Fruit fly (Drosophila melanogaster) whole organism, embryonic: ENCODE data around the gene Sox21a.

Source experiments
- CG10209 ChIP-seq: fragments of 200-800 bp; sonication (Bioruptor generic); optimal IDR thresholded peaks from 3 replicates; lab custom pipeline; 2017; ENCODE audit warnings: missing biosample characterization, mild to moderate bottlenecking, missing genetic modification characterization, missing genetic modification reagents
- CG10565 ChIP-seq: fragments of 200-800 bp; sonication (Bioruptor generic); optimal IDR thresholded peaks from 3 replicates; lab custom pipeline; 2016; ENCODE audit warnings: missing biosample characterization, mild to moderate bottlenecking, missing genetic modification characterization
- CG12391 ChIP-seq: fragments of 200-800 bp; sonication (Bioruptor generic); optimal IDR thresholded peaks from 3 replicates; lab custom pipeline; 2018; ENCODE audit warnings: missing biosample characterization, mild to moderate bottlenecking, missing genetic modification characterization, moderate library complexity
- CG14667 ChIP-seq: fragments of 200-800 bp; sonication (Bioruptor generic); IDR thresholded peaks from 2 replicates; pipeline ENCODE4 v1.3.6; 2022; ENCODE audit warnings: missing biosample characterization, missing genetic modification characterization
- CG14710 ChIP-seq: fragments of 200-800 bp; sonication (Bioruptor generic); optimal IDR thresholded peaks from 3 replicates; lab custom pipeline; 2019; ENCODE audit warnings: missing biosample characterization, mild to moderate bottlenecking, missing genetic modification characterization, moderate library complexity
- CG17328 ChIP-seq: fragments of 200-800 bp; sonication (Bioruptor generic); IDR thresholded peaks from 2 replicates; pipeline ENCODE4 v1.3.6; 2022; ENCODE audit warnings: missing biosample characterization, missing genetic modification characterization
- CG18599 ChIP-seq: fragments of 200-800 bp; sonication (Bioruptor generic); optimal IDR thresholded peaks from 3 replicates; lab custom pipeline; 2017; ENCODE audit warnings: missing biosample characterization, missing genetic modification characterization, mild to moderate bottlenecking, moderate library complexity, missing genetic modification reagents
- CG2712 ChIP-seq: fragments of 200-800 bp; optimal IDR thresholded peaks from 3 replicates; lab custom pipeline; 2019; ENCODE audit warnings: missing biosample characterization, mild to moderate bottlenecking, missing genetic modification characterization, moderate library complexity
- CG30403 ChIP-seq: fragments of 200-800 bp; sonication (Bioruptor generic); optimal IDR thresholded peaks from 3 replicates; lab custom pipeline; 2016; ENCODE audit warnings: missing biosample characterization, missing genetic modification characterization
- CG4424 ChIP-seq: fragments of 200-800 bp; sonication (Bioruptor generic); optimal IDR thresholded peaks from 3 replicates; lab custom pipeline; 2016; ENCODE audit warnings: missing biosample characterization, missing genetic modification characterization
- CG4820 ChIP-seq: fragments of 200-800 bp; sonication (Bioruptor generic); optimal IDR thresholded peaks from 3 replicates; lab custom pipeline; 2016; ENCODE audit warnings: missing biosample characterization, missing genetic modification characterization
- CG6689 ChIP-seq: fragments of 200-800 bp; sonication (Bioruptor generic); IDR thresholded peaks from 2 replicates; pipeline ENCODE4 v1.3.6; 2022; ENCODE audit warnings: missing biosample characterization, missing genetic modification characterization
- D ChIP-seq, 2 experiments: fragments of 200-800 bp in 1 of 2; fragments of >200 bp in 1 of 2; sonication (Bioruptor generic) in 1 of 2; optimal IDR thresholded peaks; 2 replicates in 1 of 2; 3 replicates in 1 of 2; lab custom pipeline; 2017; ENCODE audit warnings: mild to moderate bottlenecking in 1 of 2, missing biosample characterization in 1 of 2, missing genetic modification characterization in 1 of 2, missing genetic modification reagents in 1 of 2
- HHEX ChIP-seq: fragments of 200-800 bp; sonication (Bioruptor generic); optimal IDR thresholded peaks from 3 replicates; lab custom pipeline; 2017; ENCODE audit warnings: missing biosample characterization, mild to moderate bottlenecking, missing genetic modification characterization, missing genetic modification reagents
- HLH3B ChIP-seq: fragments of 200-800 bp; sonication (Bioruptor generic); IDR thresholded peaks from 2 replicates; pipeline ENCODE4 v1.3.6; 2022; ENCODE audit warnings: missing biosample characterization, missing genetic modification characterization
- HLH4C ChIP-seq: fragments of 200-800 bp; sonication (Bioruptor generic); IDR thresholded peaks from 3 replicates; pipeline ENCODE4 v1.3.6; 2022; ENCODE audit warnings: missing biosample characterization, missing genetic modification characterization; ENCODE audit not compliant: partially characterized antibody
- HmgZ ChIP-seq: fragments of 200-800 bp; sonication (Bioruptor generic); optimal IDR thresholded peaks from 2 replicates; lab custom pipeline; 2018; ENCODE audit warnings: missing biosample characterization, mild to moderate bottlenecking, missing genetic modification characterization
- Lhr ChIP-seq: fragments of 200-800 bp; sonication (Bioruptor generic); optimal IDR thresholded peaks from 3 replicates; lab custom pipeline; 2017; ENCODE audit warnings: mild to moderate bottlenecking, missing biosample characterization, missing genetic modification reagents, missing genetic modification characterization
- Oli ChIP-seq: fragments of 200-800 bp; sonication (Bioruptor generic); optimal IDR thresholded peaks from 2 replicates; lab custom pipeline; 2018; ENCODE audit warnings: missing biosample characterization, mild to moderate bottlenecking, missing genetic modification characterization, moderate library complexity
- Opbp ChIP-seq: fragments of 200-800 bp; sonication (Bioruptor generic); IDR thresholded peaks from 3 replicates; pipeline ENCODE4 v1.3.6; 2022; ENCODE audit warnings: missing biosample characterization, missing genetic modification characterization; ENCODE audit not compliant: partially characterized antibody
- Optix ChIP-seq: fragments of 200-800 bp; sonication (Bioruptor generic); IDR thresholded peaks from 3 replicates; pipeline ENCODE4 v1.3.6; 2022; ENCODE audit warnings: missing biosample characterization, missing genetic modification characterization
- Ssrp ChIP-seq: fragments of 200-800 bp; sonication (Bioruptor generic); optimal IDR thresholded peaks from 2 replicates; lab custom pipeline; 2018; ENCODE audit warnings: missing biosample characterization, mild to moderate bottlenecking, missing genetic modification characterization, moderate library complexity
- Xrp1 ChIP-seq: fragments of 200-800 bp; sonication (Bioruptor generic); IDR thresholded peaks from 2 replicates; pipeline ENCODE4 v1.3.6; 2022; ENCODE audit warnings: missing biosample characterization, missing genetic modification characterization
- az2 ChIP-seq: fragments of 200-800 bp; sonication (Bioruptor generic); optimal IDR thresholded peaks from 3 replicates; lab custom pipeline; 2016; ENCODE audit warnings: missing biosample characterization, missing genetic modification characterization
- bsh ChIP-seq, 2 experiments: fragments of 200-800 bp; sonication (Bioruptor generic); optimal IDR thresholded peaks; 2 replicates each; lab custom pipeline; 2017 to 2018; ENCODE audit warnings: mild to moderate bottlenecking in 2 of 2, missing biosample characterization in 2 of 2, missing genetic modification characterization in 2 of 2, moderate library complexity in 1 of 2
- chif ChIP-seq, 2 experiments: fragments of 200-800 bp; sonication (Bioruptor generic); optimal IDR thresholded peaks; 3 replicates each; lab custom pipeline; 2016; ENCODE audit warnings: missing biosample characterization in 2 of 2, missing genetic modification characterization in 2 of 2
- ci ChIP-seq: fragments of 200-800 bp; sonication (Bioruptor generic); IDR thresholded peaks from 3 replicates; pipeline ENCODE4 v1.3.6; 2022; ENCODE audit warnings: missing biosample characterization, missing genetic modification characterization
- croc ChIP-seq: fragments of 200-800 bp; sonication (Bioruptor generic); conservative IDR thresholded peaks from 3 replicates; pipeline ENCODE4 v1.3.6; 2022; ENCODE audit warnings: missing biosample characterization, missing genetic modification characterization
- dmrt11E ChIP-seq: fragments of 200-800 bp; sonication (Bioruptor generic); optimal IDR thresholded peaks from 3 replicates; lab custom pipeline; 2018; ENCODE audit warnings: missing biosample characterization, mild to moderate bottlenecking, missing genetic modification characterization, moderate library complexity
- dpn ChIP-seq, 2 experiments: fragments of 200-800 bp; sonication (Bioruptor generic); optimal IDR thresholded peaks; 3 replicates each; lab custom pipeline; 2016; ENCODE audit warnings: missing biosample characterization in 2 of 2, missing genetic modification characterization in 2 of 2
- fd102C ChIP-seq: fragments of 200-800 bp; sonication (Bioruptor generic); optimal IDR thresholded peaks from 2 replicates; lab custom pipeline; 2018; ENCODE audit warnings: missing biosample characterization, mild to moderate bottlenecking, missing genetic modification characterization, moderate library complexity
- fd96Cb ChIP-seq: fragments of 200-800 bp; sonication (Bioruptor generic); optimal IDR thresholded peaks from 2 replicates; lab custom pipeline; 2018; ENCODE audit warnings: missing biosample characterization, mild to moderate bottlenecking, missing genetic modification characterization, moderate library complexity
- gfzf ChIP-seq: fragments of 200-800 bp; sonication (Bioruptor generic); optimal IDR thresholded peaks from 2 replicates; lab custom pipeline; 2016; ENCODE audit warnings: missing biosample characterization, mild to moderate bottlenecking, missing genetic modification characterization, moderate library complexity
- lola ChIP-seq, 3 experiments: fragments of >200 bp in 2 of 3; fragments of 200-800 bp in 1 of 3; sonication (Bioruptor generic) in 1 of 3; optimal IDR thresholded peaks; 2 replicates each; lab custom pipeline; 2017 to 2019; ENCODE audit warnings: missing biosample characterization in 3 of 3, missing genetic modification characterization in 3 of 3, mild to moderate bottlenecking in 1 of 3, moderate library complexity in 1 of 3
- nerfin-1 ChIP-seq: fragments of 200-800 bp; sonication (Bioruptor generic); optimal IDR thresholded peaks from 3 replicates; lab custom pipeline; 2019; ENCODE audit warnings: missing biosample characterization, mild to moderate bottlenecking, missing genetic modification characterization, moderate library complexity
- otp ChIP-seq: fragments of 200-800 bp; sonication (Bioruptor generic); IDR thresholded peaks from 3 replicates; pipeline ENCODE4, ENCODE4 v1.3.6; 2022; ENCODE audit warnings: missing biosample characterization, missing genetic modification characterization
- ranshi ChIP-seq: fragments of 200-800 bp; sonication (Bioruptor generic); IDR thresholded peaks from 2 replicates; pipeline ENCODE4 v1.3.6; 2022; ENCODE audit warnings: missing biosample characterization, missing genetic modification characterization
- scrt ChIP-seq: fragments of 200-800 bp; sonication (Bioruptor generic); optimal IDR thresholded peaks from 2 replicates; lab custom pipeline; 2018; ENCODE audit warnings: missing biosample characterization, mild to moderate bottlenecking, missing genetic modification characterization, moderate library complexity
- sens ChIP-seq: fragments of 200-800 bp; sonication (Bioruptor generic); peaks from one replicate; lab custom pipeline; 2016; ENCODE audit warnings: missing biosample characterization, missing genetic modification characterization
- sisA ChIP-seq: fragments of 200-800 bp; sonication (Bioruptor generic); IDR thresholded peaks from 2 replicates; pipeline ENCODE4 v1.3.6; 2022; ENCODE audit warnings: missing biosample characterization, missing genetic modification characterization
- ttk ChIP-seq: fragments of 200-800 bp; sonication (Bioruptor generic); IDR thresholded peaks from 2 replicates; pipeline ENCODE4 v2.1.2; 2022; ENCODE audit warnings: missing biosample characterization, missing genetic modification characterization
- wor ChIP-seq: fragments of 200-800 bp; sonication (Bioruptor generic); IDR thresholded peaks from 2 replicates; pipeline ENCODE4 v1.3.6; 2022; ENCODE audit warnings: missing biosample characterization, missing genetic modification characterization

The Sox21a gene

DNA sequence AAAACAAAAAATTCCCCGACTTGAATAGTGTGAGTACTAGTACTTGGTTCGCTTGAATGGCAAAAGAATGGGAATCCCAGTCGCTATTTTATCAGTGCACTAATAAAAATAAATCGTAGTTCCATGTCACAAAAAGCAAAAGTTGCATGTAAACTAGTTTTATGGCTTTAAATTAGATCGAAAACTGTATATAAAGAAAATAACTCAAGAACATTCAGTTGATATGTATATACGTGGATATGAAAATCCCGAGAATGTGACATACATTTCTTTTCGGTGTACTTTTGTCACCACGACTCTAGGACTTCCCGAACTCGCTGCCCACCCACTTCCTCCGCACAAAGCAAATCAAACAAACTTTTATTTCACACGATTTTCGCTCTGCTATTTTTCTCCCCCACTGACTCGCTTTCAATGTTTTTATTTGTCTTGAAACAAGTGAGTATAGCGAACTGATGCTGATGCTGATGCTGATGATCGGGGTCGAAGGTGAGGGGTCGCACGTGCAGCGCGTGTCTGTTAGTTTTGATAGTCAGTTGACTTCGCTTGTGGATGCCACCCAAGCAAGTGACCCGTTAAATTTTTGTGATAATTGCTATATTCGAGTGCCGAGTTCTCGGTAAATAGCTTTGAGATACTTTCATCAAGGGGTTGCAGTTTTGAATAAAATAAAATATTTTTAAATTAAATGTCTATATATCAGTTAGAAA is 6.3 kb downstream of the Sox21a start (continued):
- TF ChIP-seq lola (GFP tag; optimal IDR thresholded peaks at IDR 0.05; lab: Kevin White, UChicago) (peak in 1 of 3 experiments; percentile 51), CG6689 (0 out of 2 replicates have a peak, but pooled peaks have one; percentile 7), ci (GFP tag; lab: Robert Waterston, UW) (peak; percentile 48; the same call in 1 of the 3 replicates), dmrt11E (peak; percentile 46), D (optimal IDR thresholded peaks at IDR 0.05; lab: Kevin White, UChicago) (no peak), D (GFP tag; optimal IDR thresholded peaks at IDR 0.05; lab: Kevin White, UChicago) (peak; percentile 23), fd102C (GFP tag; lab: Kevin White, UChicago) (no peak), wor (GFP tag; lab: Robert Waterston, UW) (peak; percentile 20; the same call in 1 of the 2 replicates), Ssrp (tag; lab: Kevin White, UChicago) (peak; percentile 21), CG4820 (GFP tag; lab: Kevin White, UChicago) (peak; percentile 23), chif (GFP tag; optimal IDR thresholded peaks at IDR 0.05; lab: Kevin White, UChicago) (peak in 1 of 2 experiments; percentile 33), Oli (peak; percentile 30), Opbp (GFP tag; lab: Robert Waterston, UW) (no peak), Optix (GFP tag; lab: Robert Waterston, UW) (no peak), CG2712 (tag; lab: Kevin White, UChicago) (peak; percentile 35), bsh (GFP tag; optimal IDR thresholded peaks at IDR 0.05; lab: Kevin White, UChicago) (peak in 1 of 2 experiments; percentile 64), CG17328 (GFP tag; lab: Robert Waterston, UW) (peak; percentile 47; the same call in 1 of the 2 replicates), CG10565 (no peak), Lhr (GFP tag; lab: Kevin White, UChicago) (no peak), CG14710 (peak; percentile 8), HmgZ (no peak), sens (GFP tag; lab: Kevin White, UChicago) (peak; percentile 74), otp (GFP tag; lab: Robert Waterston, UW) (0 out of 3 replicates have a peak, but pooled peaks have one; percentile 12), fd96Cb (tag; lab: Kevin White, UChicago) (peak; percentile 28), sisA (GFP tag; lab: Robert Waterston, UW) (0 out of 2 replicates have a peak, but pooled peaks have one; percentile 29), az2 (GFP tag; lab: Kevin White, UChicago) (peak; percentile 34), HHEX (GFP tag; lab: Kevin White, UChicago) (no peak), CG12391 (tag; lab: Kevin White, UChicago) (peak; percentile 22), croc (GFP tag; lab: Robert Waterston, UW) (no peak), CG14667 (GFP tag; lab: Robert Waterston, UW) (no peak), Xrp1 (GFP tag; lab: Robert Waterston, UW) (peak; percentile 22; the same call in 1 of the 2 replicates), CG30403 (GFP tag; lab: Kevin White, UChicago) (peak; percentile 6), gfzf (no peak), nerfin-1 (tag; lab: Kevin White, UChicago) (peak; percentile 6), HLH3B (GFP tag; lab: Robert Waterston, UW) (no peak), dpn (GFP tag; optimal IDR thresholded peaks at IDR 0.05; lab: Kevin White, UChicago) (no peak), HLH4C (no peak), CG18599 (GFP tag; lab: Kevin White, UChicago) (peak; percentile 28), ttk (GFP tag; lab: Robert Waterston, UW) (peak; percentile 20; the same call in 1 of the 2 replicates), scrt (GFP tag; lab: Kevin White, UChicago) (no peak), CG10209 (GFP tag; lab: Kevin White, UChicago) (peak; percentile 3), ranshi (GFP tag; lab: Robert Waterston, UW) (peak; percentile 15; the same call in 1 of the 2 replicates), CG4424 (GFP tag; lab: Kevin White, UChicago) (no peak)
